Worm (Caenorhabditis elegans): Measurements from ENCODE around the gene Y47D7A.3.

DNA sequence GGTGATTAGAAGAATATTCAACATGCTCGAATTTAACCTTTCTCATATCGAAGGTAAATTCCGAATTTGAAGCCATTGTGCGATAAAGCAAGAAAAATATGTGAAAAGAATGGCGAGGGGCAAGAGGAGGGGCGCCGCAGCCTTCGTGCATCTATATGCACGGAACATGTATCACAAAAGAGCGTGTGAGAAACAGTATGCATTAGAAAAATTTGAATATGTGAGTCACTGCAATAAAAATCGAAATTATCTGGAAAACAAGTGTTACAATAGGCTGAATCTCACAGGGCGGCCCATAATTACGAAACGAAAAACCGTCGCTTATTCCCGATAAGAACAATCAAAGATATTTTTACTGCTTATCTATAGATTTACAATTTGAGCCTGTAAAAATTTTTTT, 8.9 kb upstream of the Y47D7A.3 start, which contains the start of gene F13A2.5:
- TF ChIP-seq ref-1 (GFP tag; conservative IDR thresholded peaks at IDR 0.05) (no peak), cog-1 (tag; optimal IDR thresholded peaks at IDR 0.05) (no peak), ztf-29 (GFP tag; IDR thresholded peaks at IDR 0.05) (no peak), flt-1 (GFP tag; IDR thresholded peaks at IDR 0.05) (no peak), T22C8.4 (GFP tag; IDR thresholded peaks at IDR 0.05) (no peak)
